Worm (Caenorhabditis elegans) whole organism, L1 larva: ENCODE data around the gene R04F11.2.
A peak's percentile ranks its signal among the peaks of the same experiment; 100 is the strongest.

Source experiments
- Y116A8C.19 ChIP-seq: sonication (generic microtip); optimal IDR thresholded peaks from 2 replicates; lab custom pipeline; 2016; ENCODE audit warnings: missing compliant biosample characterization, missing genetic modification characterization, borderline replicate concordance
- ceh-82 ChIP-seq, 3 experiments: fragments of 150-350 bp in 1 of 3; sonication (generic microtip) in 2 of 3; optimal IDR thresholded peaks; 2 replicates each; lab custom pipeline; 2014 to 2017; ENCODE audit warnings: missing biosample characterization in 3 of 3, missing genetic modification characterization in 3 of 3
- efl-1 ChIP-seq, 4 experiments: fragments of 150-350 bp; optimal IDR thresholded peaks in 3 of 4; peaks in 1 of 4; 1 replicate in 1 of 4; 2 replicates in 3 of 4; lab custom pipeline; 2014; ENCODE audit warnings: missing biosample characterization in 2 of 4, missing genetic modification characterization in 2 of 4, missing genetic modification reagents in 2 of 4
- elt-3 ChIP-seq, 6 experiments: fragments of 150-350 bp in 1 of 6; sonication (generic microtip); optimal IDR thresholded peaks; 2 replicates each; lab custom pipeline; 2017 to 2018; ENCODE audit warnings: missing biosample characterization in 6 of 6, missing genetic modification characterization in 6 of 6, inconsistent platforms in 1 of 6
- lin-35 ChIP-seq, 2 experiments: fragments of 150-350 bp; optimal IDR thresholded peaks; 2 replicates each; lab custom pipeline; 2014; ENCODE audit warnings: missing biosample characterization in 2 of 2, missing genetic modification characterization in 2 of 2, missing genetic modification reagents in 2 of 2
- nhr-19 ChIP-seq: fragments of 200-800 bp; sonication (Bioruptor generic); conservative IDR thresholded peaks from 2 replicates; pipeline ENCODE4 v1.3.6; 2022; ENCODE audit warnings: missing genetic modification characterization, missing compliant biosample characterization
- nhr-237 ChIP-seq: fragments of 150-350 bp; optimal IDR thresholded peaks from 2 replicates; lab custom pipeline; 2014; ENCODE audit warnings: missing biosample characterization, missing genetic modification characterization
- snpc-4 ChIP-seq: fragments of 150-350 bp; optimal IDR thresholded peaks from 2 replicates; lab custom pipeline; 2014; ENCODE audit warnings: missing biosample characterization, missing genetic modification characterization
- vab-15 ChIP-seq: sonication (generic microtip); optimal IDR thresholded peaks from 2 replicates; lab custom pipeline; 2017; ENCODE audit warnings: missing genotype, mild to moderate bottlenecking, missing genetic modification characterization, missing compliant biosample characterization
- zag-1 ChIP-seq: fragments of 150-350 bp; optimal IDR thresholded peaks from 2 replicates; lab custom pipeline; 2014; ENCODE audit warnings: missing biosample characterization, missing genetic modification characterization
- ztf-11 ChIP-seq, 2 experiments: sonication (generic microtip); optimal IDR thresholded peaks; 2 replicates each; lab custom pipeline; 2016 to 2017; ENCODE audit warnings: missing genetic modification characterization in 2 of 2, missing biosample characterization in 1 of 2, missing compliant biosample characterization in 1 of 2

DNA sequence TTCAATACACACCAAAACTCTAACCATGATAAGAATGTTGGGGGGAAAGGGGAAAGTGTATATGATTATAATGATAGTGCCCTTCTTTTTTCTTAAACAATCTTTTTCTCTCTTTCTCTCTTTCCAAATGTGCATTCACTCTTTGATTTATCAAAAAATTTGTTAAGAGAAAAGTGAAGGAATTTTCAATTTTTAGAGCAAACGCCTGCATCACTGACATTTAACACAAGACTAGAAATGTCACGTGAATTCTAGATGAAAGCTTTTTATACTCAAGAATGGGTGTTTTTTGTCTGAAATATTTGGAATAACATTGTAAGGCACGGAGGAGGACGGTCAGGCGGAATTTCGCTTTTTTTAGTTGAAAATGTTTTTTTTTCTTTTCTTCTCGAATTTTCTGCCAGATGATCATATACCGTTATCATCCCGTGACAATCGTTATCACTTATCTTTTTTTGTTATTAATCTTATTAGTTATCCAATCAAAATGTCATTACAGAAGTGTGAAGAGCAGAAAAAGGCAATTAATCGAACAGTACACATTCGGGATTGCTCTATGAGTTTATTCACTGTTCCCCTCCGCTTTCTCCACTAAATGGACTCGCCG is 16.1 kb upstream of the R04F11.2 start, which contains the start of the genes frm-7 and F55C5.17:
- TF ChIP-seq efl-1 (optimal IDR thresholded peaks at IDR 0.05; lab: Kevin White, UChicago) (no peak), efl-1 (GFP tag; optimal IDR thresholded peaks at IDR 0.05 in 1 of 2; lab: Kevin White, UChicago) (peak in 1 of 2 experiments; percentile 90), zag-1 (tag; lab: Kevin White, UChicago) (no peak), Y116A8C.19 (tag; lab: Kevin White, UChicago) (no peak), snpc-4 (tag; lab: Kevin White, UChicago) (no peak), nhr-237 (no peak), nhr-19 (GFP tag; lab: Robert Waterston, UW) (no peak), ceh-82 (tag; optimal IDR thresholded peaks at IDR 0.05; lab: Kevin White, UChicago) (no peak), elt-3 (tag; optimal IDR thresholded peaks at IDR 0.05; lab: Kevin White, UChicago) (peak in 1 of 6 experiments; percentile 10), ztf-11 (tag; optimal IDR thresholded peaks at IDR 0.05; lab: Kevin White, UChicago) (no peak), vab-15 (tag; lab: Kevin White, UChicago) (no peak), lin-35 (GFP tag; optimal IDR thresholded peaks at IDR 0.05; lab: Kevin White, UChicago) (peak in 1 of 2 experiments; percentile 25)
